Worm (Caenorhabditis elegans): ENCODE data around the gene tir-1.

tir-1 gene

DNA sequence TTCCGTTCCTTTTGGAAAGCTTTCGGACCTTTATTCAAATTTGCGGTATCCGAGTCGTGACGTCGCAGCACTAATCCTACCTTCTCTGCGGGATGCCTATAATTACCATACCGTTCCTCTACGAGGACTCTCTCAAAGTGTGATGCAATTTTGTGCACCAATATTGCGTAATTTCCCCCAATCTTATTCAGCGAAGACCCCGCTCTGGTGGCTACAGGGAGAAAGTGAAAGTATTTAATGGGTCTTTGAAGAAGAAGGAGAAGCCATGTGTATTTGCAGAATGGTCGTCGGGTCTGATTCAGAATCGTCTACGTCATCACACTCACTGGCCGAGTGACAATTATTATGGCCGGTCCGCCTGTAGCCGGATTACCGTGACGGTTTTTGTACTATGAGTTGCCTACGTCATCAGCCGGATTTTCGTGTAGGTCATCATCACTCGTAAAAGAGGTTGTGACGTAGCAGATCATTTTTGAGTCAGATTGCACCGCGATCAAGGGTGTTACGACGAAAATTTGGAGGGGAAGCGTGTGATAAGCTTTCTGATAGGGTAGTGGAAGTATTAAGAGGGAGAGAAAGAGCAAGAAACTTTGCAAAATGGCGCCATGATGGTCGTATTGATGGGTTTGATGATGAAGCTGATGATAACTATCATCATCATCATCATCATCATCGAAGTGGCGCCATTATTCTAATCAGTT lies 25.1 kb downstream of the tir-1 start:
- TF ChIP-seq blmp-1 (tag; optimal IDR thresholded peaks at IDR 0.05) (no peak), ztf-11 (tag; optimal IDR thresholded peaks at IDR 0.05) (peak; percentile 3), zip-8 (tag; optimal IDR thresholded peaks at IDR 0.05) (peak; percentile 97), elt-1 (tag; optimal IDR thresholded peaks at IDR 0.05; ENCODE audit: borderline replicate concordance, insufficient read depth) (no peak), nhr-28 (tag; optimal IDR thresholded peaks at IDR 0.05) (no peak), sem-2 (GFP tag; optimal IDR thresholded peaks at IDR 0.05) (no peak), unc-62 (GFP tag; optimal IDR thresholded peaks at IDR 0.05) (no peak), mls-2 (tag; optimal IDR thresholded peaks at IDR 0.05) (no peak), mab-5 (tag; optimal IDR thresholded peaks at IDR 0.05) (no peak), pha-4 (tag; optimal IDR thresholded peaks at IDR 0.05) (no peak), sptf-1 (tag; optimal IDR thresholded peaks at IDR 0.05) (peak; percentile 6), nhr-2 (tag; optimal IDR thresholded peaks at IDR 0.05) (peak; percentile 84), snpc-4 (tag; optimal IDR thresholded peaks at IDR 0.05) (no peak), lsy-2 (tag; optimal IDR thresholded peaks at IDR 0.05) (no peak)

DNA sequence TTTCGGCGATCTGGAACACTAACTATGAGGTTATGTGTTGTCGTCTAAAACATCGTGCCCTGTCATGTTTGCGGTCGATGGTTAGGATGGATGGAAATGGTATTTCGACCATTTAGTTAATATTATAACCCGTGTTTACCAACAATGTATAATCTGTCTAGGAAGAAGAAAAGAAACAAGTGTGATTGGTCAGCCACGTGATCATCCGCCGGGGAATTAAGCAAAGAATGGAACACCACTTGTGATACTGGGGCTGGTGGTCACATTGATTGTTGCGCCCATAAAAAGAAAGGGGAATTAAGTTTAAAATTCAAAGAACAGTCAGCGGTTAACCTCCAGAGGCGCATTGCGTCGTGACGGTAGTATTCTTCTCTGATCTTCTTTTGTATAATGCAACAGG lies 25.8 kb downstream of the tir-1 start:
- TF ChIP-seq ceh-39 (tag; optimal IDR thresholded peaks at IDR 0.05) (no peak), pha-4 (tag; optimal IDR thresholded peaks at IDR 0.05) (no peak), zip-8 (tag; optimal IDR thresholded peaks at IDR 0.05) (no peak), ztf-11 (tag; optimal IDR thresholded peaks at IDR 0.05) (no peak), bed-3 (GFP tag; optimal IDR thresholded peaks at IDR 0.05) (no peak), flh-1 (GFP tag; optimal IDR thresholded peaks at IDR 0.05) (no peak), tbx-8 (GFP tag; optimal IDR thresholded peaks at IDR 0.05) (no peak), unc-39 (tag; optimal IDR thresholded peaks at IDR 0.05) (no peak), mab-5 (tag; optimal IDR thresholded peaks at IDR 0.05) (no peak), nhr-76 (tag; optimal IDR thresholded peaks at IDR 0.05) (no peak), nhr-2 (tag; optimal IDR thresholded peaks at IDR 0.05) (no peak), unc-62 (GFP tag; optimal IDR thresholded peaks at IDR 0.05) (no peak), snpc-4 (tag; optimal IDR thresholded peaks at IDR 0.05) (no peak), mep-1 (tag; optimal IDR thresholded peaks at IDR 0.05) (no peak), elt-1 (tag; optimal IDR thresholded peaks at IDR 0.05; ENCODE audit: borderline replicate concordance, insufficient read depth) (no peak), nhr-237 (tag; optimal IDR thresholded peaks at IDR 0.05) (no peak), lin-32 (GFP tag; optimal IDR thresholded peaks at IDR 0.05) (no peak)

DNA sequence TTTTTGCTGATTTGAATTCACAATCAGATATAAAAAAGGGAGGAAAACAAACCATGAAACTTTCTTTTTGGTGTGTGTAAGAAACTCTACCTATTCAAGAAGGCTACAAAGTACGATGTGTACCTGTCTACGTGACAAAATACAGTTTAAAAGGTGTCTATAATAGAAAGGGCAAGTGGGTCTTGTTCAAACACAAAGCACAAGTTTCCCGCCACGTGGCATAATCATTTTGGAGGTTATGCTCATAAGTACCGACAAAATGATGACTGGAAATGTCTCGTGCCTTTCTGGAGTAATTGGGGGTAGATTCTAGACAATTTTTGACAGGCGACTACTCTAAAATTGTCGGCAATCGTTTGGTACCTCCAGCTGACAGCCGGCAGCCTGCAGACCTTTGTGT lies 26.5 kb downstream of the tir-1 start:
- TF ChIP-seq cnd-1 (tag; optimal IDR thresholded peaks at IDR 0.05) (no peak), zip-8 (tag; optimal IDR thresholded peaks at IDR 0.05) (no peak), nhr-2 (tag; optimal IDR thresholded peaks at IDR 0.05) (no peak), ceh-39 (tag; optimal IDR thresholded peaks at IDR 0.05) (no peak), tbx-8 (GFP tag; optimal IDR thresholded peaks at IDR 0.05) (no peak), unc-120 (tag; optimal IDR thresholded peaks at IDR 0.05; ENCODE audit: poor library complexity, severe bottlenecking) (no peak), unc-62 (GFP tag; optimal IDR thresholded peaks at IDR 0.05) (no peak)

DNA sequence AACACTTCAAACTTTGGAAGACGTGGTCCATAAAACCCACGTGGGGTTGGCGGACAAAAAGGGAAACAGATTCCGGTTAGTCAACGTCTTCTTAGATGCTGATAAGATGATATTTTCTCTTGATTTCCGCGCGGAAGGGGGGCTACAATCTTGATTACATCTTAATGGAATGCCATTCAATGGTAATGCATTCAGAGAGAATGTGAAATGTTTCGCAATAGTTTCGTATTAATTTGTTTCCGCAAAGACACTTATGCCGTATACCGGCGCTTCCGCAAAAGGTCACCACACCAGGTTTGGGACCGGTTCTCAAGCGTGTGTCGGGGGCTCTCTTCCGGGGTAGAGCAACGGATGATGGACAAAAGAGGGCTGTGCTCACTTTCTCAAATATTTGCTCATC lies 26.9 kb downstream of the tir-1 start:
- TF ChIP-seq nhr-28 (tag; optimal IDR thresholded peaks at IDR 0.05), result no peak
- TF ChIP-seq elt-3 (tag; optimal IDR thresholded peaks at IDR 0.05), result peak; percentile 68
- TF ChIP-seq elt-1 (tag; optimal IDR thresholded peaks at IDR 0.05; ENCODE audit: borderline replicate concordance, insufficient read depth), result peak; percentile 43

DNA sequence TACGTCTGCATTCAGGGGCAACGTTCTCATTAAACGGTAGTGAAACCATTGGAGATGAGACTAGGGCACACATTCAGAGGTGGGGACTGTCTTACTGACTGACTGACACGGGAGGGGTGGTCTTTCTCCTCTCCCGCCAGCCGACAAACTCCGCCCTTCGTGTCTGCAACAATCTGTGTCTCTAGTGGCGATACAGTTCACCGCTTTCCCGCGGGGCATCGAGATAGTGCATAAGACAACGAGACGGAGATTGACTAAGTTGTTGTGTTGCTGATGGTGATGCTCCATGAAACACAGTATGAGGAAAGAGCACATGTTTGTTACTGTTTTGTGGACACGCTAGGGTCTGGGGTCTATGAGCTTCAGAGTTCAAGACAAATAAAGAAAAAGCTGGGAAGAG lies 28.0 kb downstream of the tir-1 start:
- no peak for TF ChIP-seq mab-5 (tag; optimal IDR thresholded peaks at IDR 0.05)
- TF ChIP-seq blmp-1 (tag; optimal IDR thresholded peaks at IDR 0.05), result no peak
- TF ChIP-seq flh-1 (GFP tag; optimal IDR thresholded peaks at IDR 0.05), result no peak
- TF ChIP-seq lin-32 (GFP tag; optimal IDR thresholded peaks at IDR 0.05), result no peak
- no peak for TF ChIP-seq bed-3 (GFP tag; optimal IDR thresholded peaks at IDR 0.05)
- peak; percentile 5 for TF ChIP-seq pha-4 (tag; optimal IDR thresholded peaks at IDR 0.05)

DNA sequence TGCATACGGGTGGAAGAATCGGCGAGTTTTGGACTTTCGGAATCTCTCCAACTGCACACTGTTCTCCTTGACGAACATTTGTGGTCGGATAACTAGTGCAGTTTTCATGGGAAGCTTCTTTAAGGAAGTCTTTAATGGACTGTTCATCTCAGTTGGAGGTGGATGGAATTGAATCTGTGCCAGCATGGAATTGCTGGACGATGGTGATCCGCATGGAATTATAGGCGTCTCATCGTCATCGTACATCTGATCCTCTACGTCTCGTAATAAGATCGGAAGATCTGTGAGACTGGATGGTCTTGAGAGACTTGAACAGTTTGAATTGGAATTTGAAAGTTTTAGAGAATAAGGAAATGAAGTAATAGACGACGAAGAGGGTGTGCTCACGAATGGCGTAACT lies 28.5 kb downstream of the tir-1 start:
- TF ChIP-seq unc-39 (tag; optimal IDR thresholded peaks at IDR 0.05), result no peak
- TF ChIP-seq hlh-1 (tag; optimal IDR thresholded peaks at IDR 0.05), result no peak
- no peak for TF ChIP-seq mls-2 (tag; optimal IDR thresholded peaks at IDR 0.05)
- no peak for TF ChIP-seq pha-4 (tag; optimal IDR thresholded peaks at IDR 0.05)
- TF ChIP-seq cnd-1 (tag; optimal IDR thresholded peaks at IDR 0.05), result no peak
- no peak for TF ChIP-seq ceh-39 (tag; optimal IDR thresholded peaks at IDR 0.05)
- no peak for TF ChIP-seq unc-62 (GFP tag; optimal IDR thresholded peaks at IDR 0.05)
- TF ChIP-seq lin-13 (tag; optimal IDR thresholded peaks at IDR 0.05), result no peak

Data from whole organism, mixed stage, embryonic.